Fruit fly (Drosophila melanogaster) whole organism, prepupa: Measurements from ENCODE around the gene CG7369.
A peak's percentile ranks its signal among the peaks of the same experiment; 100 is the strongest.

Source experiments
- Blimp-1 ChIP-seq: fragments of 200-800 bp; sonication (Bioruptor generic); optimal IDR thresholded peaks from 3 replicates; lab custom pipeline; 2017; ENCODE audit warnings: missing biosample characterization, missing genetic modification characterization, mild to moderate bottlenecking, moderate library complexity, missing genetic modification reagents
- CG10669 ChIP-seq: fragments of 200-800 bp; sonication (Bioruptor generic); optimal IDR thresholded peaks from 3 replicates; lab custom pipeline; 2018; ENCODE audit warnings: missing biosample characterization, mild to moderate bottlenecking, missing genetic modification characterization, moderate library complexity
- CG11762 ChIP-seq: fragments of 200-800 bp; sonication (Bioruptor generic); optimal IDR thresholded peaks from 3 replicates; lab custom pipeline; 2016; ENCODE audit warnings: missing biosample characterization, missing genetic modification characterization; ENCODE audit not compliant: insufficient read depth
- CG15336 ChIP-seq: fragments of 200-800 bp; sonication (Bioruptor generic); IDR thresholded peaks from 2 replicates; pipeline ENCODE4 v1.3.6; 2022; ENCODE audit warnings: missing biosample characterization, missing genetic modification characterization
- CG16779 ChIP-seq: fragments of 200-800 bp; sonication (Bioruptor generic); optimal IDR thresholded peaks from 3 replicates; lab custom pipeline; 2017; ENCODE audit warnings: missing biosample characterization, mild to moderate bottlenecking, missing genetic modification characterization
- CG3032 ChIP-seq: fragments of 200-800 bp; optimal IDR thresholded peaks from 2 replicates; lab custom pipeline; 2019; ENCODE audit warnings: missing biosample characterization, mild to moderate bottlenecking, missing genetic modification characterization, moderate library complexity
- CG31627 ChIP-seq: fragments of 200-800 bp; sonication (Bioruptor generic); optimal IDR thresholded peaks from 3 replicates; lab custom pipeline; 2016; ENCODE audit warnings: missing biosample characterization, missing genetic modification characterization
- CG3919 ChIP-seq: fragments of 200-800 bp; sonication (Bioruptor generic); optimal IDR thresholded peaks from 3 replicates; lab custom pipeline; 2016; ENCODE audit warnings: missing biosample characterization, missing genetic modification characterization
- CG4318 ChIP-seq: fragments of 200-800 bp; sonication (Bioruptor generic); optimal IDR thresholded peaks from 3 replicates; lab custom pipeline; 2017; ENCODE audit warnings: missing biosample characterization, mild to moderate bottlenecking, missing genetic modification characterization
- CG6163 ChIP-seq: fragments of 200-800 bp; sonication (Bioruptor generic); IDR thresholded peaks from 3 replicates; pipeline ENCODE4 v1.3.6; 2022; ENCODE audit warnings: missing biosample characterization, missing genetic modification characterization
- CG6808 ChIP-seq: fragments of 200-800 bp; sonication (Bioruptor generic); optimal IDR thresholded peaks from 3 replicates; lab custom pipeline; 2017; ENCODE audit warnings: missing biosample characterization, missing genetic modification characterization, mild to moderate bottlenecking, moderate library complexity, missing genetic modification reagents
- CG6854 ChIP-seq: fragments of 200-800 bp; sonication (Bioruptor generic); optimal IDR thresholded peaks from 2 replicates; lab custom pipeline; 2017; ENCODE audit warnings: missing biosample characterization, mild to moderate bottlenecking, missing genetic modification characterization
- CG7368 ChIP-seq: fragments of 200-800 bp; sonication (Bioruptor generic); optimal IDR thresholded peaks from 3 replicates; lab custom pipeline; 2016; ENCODE audit warnings: missing biosample characterization, missing genetic modification characterization
- CG8319 ChIP-seq: fragments of 200-800 bp; sonication (Bioruptor generic); optimal IDR thresholded peaks from 3 replicates; lab custom pipeline; 2016; ENCODE audit warnings: missing biosample characterization, missing genetic modification characterization
- CG8632 ChIP-seq: fragments of 200-800 bp; sonication (Bioruptor generic); optimal IDR thresholded peaks from 3 replicates; lab custom pipeline; 2016; ENCODE audit warnings: missing biosample characterization, missing genetic modification characterization
- Eip78C ChIP-seq: fragments of 200-800 bp; sonication (Bioruptor generic); peaks from one replicate; lab custom pipeline; 2016; ENCODE audit warnings: missing biosample characterization, missing genetic modification characterization
- Eip93F ChIP-seq: fragments of 200-800 bp; sonication (Bioruptor generic); optimal IDR thresholded peaks from 2 replicates; lab custom pipeline; 2016; ENCODE audit warnings: missing biosample characterization, mild to moderate bottlenecking, missing genetic modification characterization
- Ets21C ChIP-seq: fragments of 200-800 bp; sonication (Bioruptor generic); optimal IDR thresholded peaks from 3 replicates; lab custom pipeline; 2016; ENCODE audit warnings: missing biosample characterization, missing genetic modification characterization
- Hr39 ChIP-seq: fragments of 200-800 bp; sonication (Bioruptor generic); optimal IDR thresholded peaks from 2 replicates; lab custom pipeline; 2016; ENCODE audit warnings: missing biosample characterization, missing genetic modification characterization
- Lpt ChIP-seq: fragments of 200-800 bp; sonication (Bioruptor generic); optimal IDR thresholded peaks from 3 replicates; lab custom pipeline; 2016; ENCODE audit warnings: missing biosample characterization, missing genetic modification characterization
- OdsH ChIP-seq: fragments of 200-800 bp; sonication (Bioruptor generic); optimal IDR thresholded peaks from 3 replicates; lab custom pipeline; 2016; ENCODE audit warnings: missing biosample characterization, missing genetic modification characterization
- Sox15 ChIP-seq: fragments of 200-800 bp; sonication (Bioruptor generic); optimal IDR thresholded peaks from 3 replicates; lab custom pipeline; 2016; ENCODE audit warnings: missing biosample characterization, missing genetic modification characterization
- achi ChIP-seq: fragments of 200-800 bp; sonication (Bioruptor generic); optimal IDR thresholded peaks from 3 replicates; lab custom pipeline; 2016; ENCODE audit warnings: missing biosample characterization, missing genetic modification characterization
- acj6 ChIP-seq: fragments of 200-800 bp; sonication (Bioruptor generic); optimal IDR thresholded peaks from 3 replicates; lab custom pipeline; 2016; ENCODE audit warnings: missing biosample characterization, missing genetic modification characterization
- dsx ChIP-seq: fragments of 200-800 bp; optimal IDR thresholded peaks from 3 replicates; lab custom pipeline; 2019; ENCODE audit warnings: missing biosample characterization, mild to moderate bottlenecking, missing genetic modification characterization, moderate library complexity; ENCODE audit not compliant: poor library complexity, severe bottlenecking
- eg ChIP-seq: fragments of 200-800 bp; sonication (Bioruptor generic); IDR thresholded peaks from 3 replicates; pipeline ENCODE4 v1.3.6; 2022; ENCODE audit warnings: missing biosample characterization, missing genetic modification characterization
- esn ChIP-seq: fragments of 200-800 bp; sonication (Bioruptor generic); optimal IDR thresholded peaks from 2 replicates; lab custom pipeline; 2016; ENCODE audit warnings: missing biosample characterization, mild to moderate bottlenecking, missing genetic modification characterization, moderate library complexity
- fd59A ChIP-seq: fragments of 200-800 bp; sonication (Bioruptor generic); optimal IDR thresholded peaks from 2 replicates; lab custom pipeline; 2017; ENCODE audit warnings: missing biosample characterization, mild to moderate bottlenecking, missing genetic modification characterization, missing genetic modification reagents
- fkh ChIP-seq: fragments of 200-800 bp; sonication (Bioruptor generic); optimal IDR thresholded peaks from 3 replicates; lab custom pipeline; 2017; ENCODE audit warnings: missing biosample characterization, mild to moderate bottlenecking, missing genetic modification characterization, moderate library complexity
- net ChIP-seq: fragments of 200-800 bp; sonication (Bioruptor generic); optimal IDR thresholded peaks from 3 replicates; lab custom pipeline; 2016; ENCODE audit warnings: missing biosample characterization, missing genetic modification characterization
- pdm3 ChIP-seq: fragments of 200-800 bp; sonication (Bioruptor generic); optimal IDR thresholded peaks from 3 replicates; lab custom pipeline; 2016; ENCODE audit warnings: missing biosample characterization, missing genetic modification characterization
- ss ChIP-seq, 2 experiments: fragments of 200-800 bp; sonication (Bioruptor generic); optimal IDR thresholded peaks; 2 replicates in 1 of 2; 3 replicates in 1 of 2; lab custom pipeline; 2017 to 2018; ENCODE audit warnings: mild to moderate bottlenecking in 2 of 2, missing biosample characterization in 2 of 2, missing genetic modification characterization in 2 of 2, moderate library complexity in 1 of 2
- svp ChIP-seq: fragments of 200-800 bp; sonication (Bioruptor generic); peaks from one replicate; lab custom pipeline; 2016; ENCODE audit warnings: missing biosample characterization, missing genetic modification characterization

Gene CG7369

DNA sequence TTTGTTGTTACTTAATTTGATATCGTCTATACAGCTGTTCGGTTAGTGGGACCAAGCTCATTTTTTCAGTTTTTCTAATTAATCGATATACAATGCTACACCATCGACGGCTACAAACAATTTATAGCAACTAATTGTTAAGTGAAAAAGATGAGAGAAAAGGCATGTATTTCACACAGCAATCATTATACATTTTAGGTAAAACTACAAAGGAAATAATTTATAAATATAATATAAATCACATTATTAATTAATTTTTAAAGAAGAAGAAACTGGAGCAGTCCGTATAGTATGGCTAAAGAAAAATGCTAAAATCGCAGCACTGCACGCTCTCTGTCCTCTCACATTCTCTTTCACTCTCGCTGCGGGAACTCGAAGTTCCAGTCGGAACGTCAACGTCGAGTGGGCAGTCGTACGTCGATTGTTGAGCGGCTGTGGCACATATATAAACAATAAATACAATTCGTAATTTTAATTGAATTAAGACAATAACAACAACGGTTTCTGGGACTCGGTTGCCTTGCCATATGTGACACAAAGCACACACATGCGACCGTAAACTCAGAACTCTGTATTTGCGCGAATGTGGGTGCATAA is 13.8 kb upstream of the CG7369 start, which contains the start of the genes CG14450 and CG11367:
CG14450 (minus strand) TSS at position 51 of the 597 bp plus-strand sequence.
CG11367 (plus strand) TSS at position 373 of the 597 bp plus-strand sequence.
- TF ChIP-seq CG6854, result peak; percentile 53
- no peak for TF ChIP-seq Ets21C (GFP tag; lab: Kevin White, UChicago)
- TF ChIP-seq net (GFP tag; lab: Kevin White, UChicago), result peak; percentile 33
- peak; percentile 16 for TF ChIP-seq esn (GFP tag; lab: Kevin White, UChicago)
- TF ChIP-seq CG6808 (GFP tag; lab: Kevin White, UChicago), result peak; percentile 40
- 0 out of 3 replicates have a peak, but pooled peaks have one; percentile 17 for TF ChIP-seq eg (GFP tag; lab: Robert Waterston, UW)
- TF ChIP-seq CG6163 (GFP tag; lab: Robert Waterston, UW), result peak; percentile 52; the same call in 1 of the 3 replicates
- TF ChIP-seq Blimp-1, result peak; percentile 92
- no peak for TF ChIP-seq CG11762 (GFP tag; lab: Kevin White, UChicago)
- TF ChIP-seq CG10669 (GFP tag; lab: Kevin White, UChicago), result no peak
- TF ChIP-seq achi (GFP tag; lab: Kevin White, UChicago), result peak; percentile 35
- no peak for TF ChIP-seq pdm3
- TF ChIP-seq acj6 (GFP tag; lab: Kevin White, UChicago), result no peak
- peak; percentile 83 for TF ChIP-seq Eip78C (GFP tag; lab: Kevin White, UChicago)
- peak; percentile 41 for TF ChIP-seq Eip93F (GFP tag; lab: Kevin White, UChicago)
- peak; percentile 40 for TF ChIP-seq fkh (GFP tag; lab: Kevin White, UChicago)
- TF ChIP-seq CG7368, result no peak
- TF ChIP-seq dsx (GFP tag; lab: Kevin White, UChicago), result peak; percentile 50
- no peak for TF ChIP-seq CG8632 (GFP tag; lab: Kevin White, UChicago)
- TF ChIP-seq CG4318 (GFP tag; lab: Kevin White, UChicago), result no peak
- TF ChIP-seq svp (GFP tag; lab: Kevin White, UChicago), result no peak
- TF ChIP-seq CG15336 (GFP tag; lab: Robert Waterston, UW), result peak; percentile 33; the same call in 1 of the 2 replicates

DNA sequence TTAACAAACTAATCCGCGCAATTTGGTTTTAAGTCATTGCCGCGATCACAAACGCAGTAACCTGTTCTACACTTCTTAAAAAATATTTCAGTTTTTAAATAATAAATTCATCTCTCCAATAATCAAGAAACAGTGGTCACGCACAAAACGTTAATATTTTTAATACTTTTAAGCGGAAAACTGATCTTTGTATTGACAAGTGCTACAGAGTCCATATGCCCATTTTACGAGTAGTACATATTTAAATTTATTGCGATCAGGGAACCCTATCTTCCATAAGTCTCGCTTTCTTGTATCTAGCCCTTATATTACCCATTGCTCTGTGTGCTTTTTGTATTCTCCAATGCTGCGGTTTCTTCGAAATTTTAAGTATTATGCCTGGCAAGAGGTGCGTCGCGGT is 12.1 kb upstream of the CG7369 start, which contains the start of gene CG32454:
CG32454 (plus strand) TSS at position 301 of the 400 bp plus-strand sequence.
- TF ChIP-seq CG16779 (no peak), CG6163 (GFP tag; lab: Robert Waterston, UW) (no peak)
- TF ChIP-seq, all 60 proteins: peak for 0

DNA sequence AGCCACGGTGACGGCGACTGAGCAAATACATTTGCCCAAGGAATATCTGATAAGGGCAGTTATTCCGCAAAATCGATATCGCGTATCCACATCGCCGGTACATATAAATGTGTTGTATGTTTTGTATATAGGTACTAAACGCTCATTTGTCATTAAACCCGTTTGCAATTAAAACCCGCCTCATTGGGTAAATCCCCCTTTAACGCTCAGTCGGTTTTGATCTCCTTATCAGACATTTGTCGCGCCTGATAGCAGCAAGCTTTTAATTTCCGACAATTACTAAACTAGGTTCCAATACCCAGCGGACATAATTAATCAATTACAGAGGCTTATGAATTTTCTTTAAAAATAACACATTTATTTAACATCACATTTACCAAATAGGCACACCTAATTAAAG is 10.2 kb upstream of the CG7369 start:
- TF ChIP-seq OdsH (GFP tag; lab: Kevin White, UChicago) (no peak), CG10669 (GFP tag; lab: Kevin White, UChicago) (no peak), pdm3 (no peak), CG3919 (no peak), ss (GFP tag; optimal IDR thresholded peaks at IDR 0.05; lab: Kevin White, UChicago) (no peak), Hr39 (no peak), Ets21C (GFP tag; lab: Kevin White, UChicago) (no peak), Sox15 (GFP tag; lab: Kevin White, UChicago) (no peak), CG8319 (GFP tag; lab: Kevin White, UChicago) (no peak), CG31627 (no peak), CG3032 (tag; lab: Kevin White, UChicago) (no peak), net (GFP tag; lab: Kevin White, UChicago) (no peak), CG16779 (no peak)
- TF ChIP-seq, all 60 proteins: peak for 0

DNA sequence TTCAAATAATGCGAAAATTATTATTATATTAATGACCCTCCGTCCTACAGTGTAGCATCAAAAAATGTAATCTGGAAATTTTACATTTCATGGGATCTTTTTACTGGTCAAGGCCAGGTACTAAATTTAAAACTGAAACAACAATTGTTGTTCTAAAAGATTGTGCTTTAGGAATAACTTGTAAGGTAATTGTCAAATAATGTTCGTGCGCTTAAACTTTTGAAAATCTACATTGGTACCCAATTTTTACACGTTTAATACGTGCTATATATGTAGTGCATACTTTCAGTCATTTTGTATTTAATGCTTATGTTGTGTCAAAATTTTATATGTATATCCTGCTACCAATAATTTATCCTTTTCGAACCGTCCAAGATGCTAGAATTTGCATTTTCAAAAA is 8.0 kb upstream of the CG7369 start:
- no peak for TF ChIP-seq fkh (GFP tag; lab: Kevin White, UChicago)
- no peak for TF ChIP-seq Eip78C (GFP tag; lab: Kevin White, UChicago)
- no peak for TF ChIP-seq fd59A (GFP tag; lab: Kevin White, UChicago)
- TF ChIP-seq Lpt (GFP tag; lab: Kevin White, UChicago), result no peak
